Worm (Caenorhabditis elegans) whole organism, young adult: ENCODE data around the gene Y14H12A.2.

Experiments used
- F55B11.4 ChIP-seq: sonication (generic microtip); optimal IDR thresholded peaks from 2 replicates; lab custom pipeline; 2016; ENCODE audit warnings: missing compliant biosample characterization, missing genetic modification characterization, borderline replicate concordance; ENCODE audit not compliant: insufficient read depth
- T07F8.4 ChIP-seq: sonication (generic microtip); optimal IDR thresholded peaks from 2 replicates; lab custom pipeline; 2016; ENCODE audit warnings: mild to moderate bottlenecking, missing genetic modification characterization, moderate library complexity, missing compliant biosample characterization
- ceh-40 ChIP-seq: fragments of 200-800 bp; sonication (Bioruptor generic); IDR thresholded peaks from 2 replicates; pipeline ENCODE4 v1.3.6; 2022; ENCODE audit warnings: missing genetic modification characterization, missing compliant biosample characterization
- die-1 ChIP-seq: sonication (generic microtip); optimal IDR thresholded peaks from 2 replicates; lab custom pipeline; 2016; ENCODE audit warnings: missing genotype, mild to moderate bottlenecking, missing genetic modification characterization, missing compliant biosample characterization
- ekl-4 ChIP-seq: fragments of 200-800 bp; sonication (Bioruptor generic); IDR thresholded peaks from 2 replicates; pipeline ENCODE4 v1.3.6; 2022; ENCODE audit warnings: missing genetic modification reagents, missing genetic modification characterization, missing compliant biosample characterization
- hsf-1 ChIP-seq: fragments of 200-800 bp; sonication (Bioruptor generic); IDR thresholded peaks from 2 replicates; pipeline ENCODE4 v1.3.6; 2022; ENCODE audit warnings: missing genetic modification reagents, missing genetic modification characterization, missing compliant biosample characterization
- lsl-1 ChIP-seq: fragments of 200-800 bp; sonication (Bioruptor generic); optimal IDR thresholded peaks from 2 replicates; lab custom pipeline; 2018; ENCODE audit warnings: mild to moderate bottlenecking, missing genetic modification characterization, moderate library complexity, missing compliant biosample characterization
- nhr-27 ChIP-seq: fragments of 200-800 bp; sonication (Bioruptor generic); optimal IDR thresholded peaks from 2 replicates; lab custom pipeline; 2018; ENCODE audit warnings: mild to moderate bottlenecking, missing genetic modification characterization, moderate library complexity, missing compliant biosample characterization
- somi-1 ChIP-seq: fragments of 200-800 bp; sonication (Bioruptor generic); optimal IDR thresholded peaks from 2 replicates; lab custom pipeline; 2018; ENCODE audit warnings: mild to moderate bottlenecking, missing genetic modification characterization, missing compliant biosample characterization
- unc-62 ChIP-seq: fragments of 150-350 bp; optimal IDR thresholded peaks from 2 replicates; lab custom pipeline; 2014; ENCODE audit warnings: missing biosample characterization, missing genetic modification reagents, missing genetic modification characterization

DNA sequence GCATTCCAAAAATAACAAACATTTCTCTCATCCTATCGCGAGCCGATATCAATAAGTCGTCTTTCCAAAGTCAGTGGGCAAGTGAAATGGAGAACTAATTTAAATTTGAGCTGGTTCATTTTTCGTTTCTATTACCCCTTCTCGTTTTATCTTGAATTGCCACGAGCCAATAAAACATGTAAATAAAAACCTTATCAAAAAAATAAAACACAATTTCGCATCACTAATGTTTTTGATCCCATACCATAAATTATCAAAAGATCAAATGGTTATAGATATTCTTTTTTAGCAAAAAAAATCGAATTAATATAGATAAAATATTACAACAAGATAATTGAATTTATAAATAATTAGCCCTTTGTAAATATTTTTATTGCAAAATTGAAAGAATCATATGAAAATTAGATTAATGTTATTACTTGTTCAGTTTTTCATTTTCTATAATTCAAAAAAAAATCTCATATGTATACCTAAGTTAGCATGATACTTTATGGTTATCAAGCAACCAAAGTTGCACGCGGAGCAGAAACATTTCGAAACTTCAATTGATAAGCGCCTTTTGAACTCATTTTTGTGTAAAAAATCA is 3.3 kb upstream of the Y14H12A.2 start, which contains the start of gene Y14H12A.1:
- TF ChIP-seq ekl-4 (GFP tag; lab: Robert Waterston, UW) (no peak), F55B11.4 (tag; lab: Kevin White, UChicago) (no peak), ceh-40 (no peak), lsl-1 (no peak), hsf-1 (GFP tag; lab: Robert Waterston, UW) (no peak), nhr-27 (no peak), die-1 (tag; lab: Kevin White, UChicago) (no peak), somi-1 (GFP tag; lab: Kevin White, UChicago) (no peak), unc-62 (GFP tag; lab: Kevin White, UChicago) (no peak), T07F8.4 (tag; lab: Kevin White, UChicago) (no peak)
